Fruit fly (Drosophila melanogaster) whole organism, embryonic: Measurements from ENCODE around the gene His3.3B.

Experiments
- Ada2b ChIP-seq: fragments of 200-800 bp; sonication (Bioruptor generic); IDR thresholded peaks from 2 replicates; pipeline ENCODE4 v1.3.6; 2022; ENCODE audit warnings: missing biosample characterization, missing genetic modification characterization
- Atf6 ChIP-seq: fragments of 200-800 bp; sonication (Bioruptor generic); IDR thresholded peaks from 2 replicates; pipeline ENCODE4 v1.3.6; 2022; ENCODE audit warnings: missing biosample characterization, missing genetic modification characterization
- Awh ChIP-seq: fragments of 200-800 bp; sonication (Bioruptor generic); IDR thresholded peaks from 2 replicates; pipeline ENCODE4, ENCODE4 v1.3.6; 2022; ENCODE audit warnings: missing biosample characterization, missing genetic modification characterization
- Bgb ChIP-seq: fragments of 200-800 bp; sonication (Bioruptor generic); IDR thresholded peaks from 2 replicates; pipeline ENCODE4 v1.3.6; 2022; ENCODE audit warnings: missing biosample characterization, missing genetic modification characterization; ENCODE audit not compliant: partially characterized antibody
- BtbVII ChIP-seq: fragments of 200-800 bp; sonication (Bioruptor generic); optimal IDR thresholded peaks from 3 replicates; lab custom pipeline; 2017; ENCODE audit warnings: missing biosample characterization, mild to moderate bottlenecking, missing genetic modification characterization
- CG10366 ChIP-seq: fragments of 200-800 bp; sonication (Bioruptor generic); IDR thresholded peaks from 2 replicates; pipeline ENCODE4 v1.3.6; 2022; ENCODE audit warnings: missing biosample characterization, missing genetic modification characterization
- CG12219 ChIP-seq: fragments of 200-800 bp; sonication (Bioruptor generic); optimal IDR thresholded peaks from 3 replicates; lab custom pipeline; 2018; ENCODE audit warnings: missing biosample characterization, mild to moderate bottlenecking, missing genetic modification characterization
- CG12236 ChIP-seq: fragments of 200-800 bp; sonication (Bioruptor generic); optimal IDR thresholded peaks from 2 replicates; lab custom pipeline; 2016; ENCODE audit warnings: missing biosample characterization, missing genetic modification characterization
- CG1233 ChIP-seq: fragments of 200-800 bp; sonication (Bioruptor generic); optimal IDR thresholded peaks from 4 replicates; lab custom pipeline; 2018; ENCODE audit warnings: missing biosample characterization, mild to moderate bottlenecking, missing genetic modification characterization
- CG13775 ChIP-seq: fragments of 200-800 bp; sonication (Bioruptor generic); optimal IDR thresholded peaks from 3 replicates; lab custom pipeline; 2017; ENCODE audit warnings: missing biosample characterization, mild to moderate bottlenecking, missing genetic modification characterization
- CG15479 ChIP-seq: fragments of 200-800 bp; sonication (Bioruptor generic); optimal IDR thresholded peaks from 3 replicates; lab custom pipeline; 2019; ENCODE audit warnings: missing biosample characterization, mild to moderate bottlenecking, missing genetic modification characterization, moderate library complexity
- CG15514 ChIP-seq: fragments of 200-800 bp; sonication (Bioruptor generic); optimal IDR thresholded peaks from 3 replicates; lab custom pipeline; 2017; ENCODE audit warnings: missing biosample characterization, missing genetic modification characterization, mild to moderate bottlenecking, moderate library complexity, missing genetic modification reagents
- CG18764 ChIP-seq: fragments of 200-800 bp; sonication (Bioruptor generic); optimal IDR thresholded peaks from 3 replicates; lab custom pipeline; 2016; ENCODE audit warnings: missing biosample characterization, missing genetic modification characterization
- CG31224 ChIP-seq: fragments of 200-800 bp; sonication (Bioruptor generic); IDR thresholded peaks from 2 replicates; pipeline ENCODE4 v1.3.6; 2022; ENCODE audit warnings: missing biosample characterization, missing genetic modification characterization
- CG33557 ChIP-seq: fragments of 200-800 bp; sonication (Bioruptor generic); optimal IDR thresholded peaks from 2 replicates; lab custom pipeline; 2019; ENCODE audit warnings: missing biosample characterization, mild to moderate bottlenecking, missing genetic modification characterization, moderate library complexity
- CG4424 ChIP-seq: fragments of 200-800 bp; sonication (Bioruptor generic); optimal IDR thresholded peaks from 3 replicates; lab custom pipeline; 2016; ENCODE audit warnings: missing biosample characterization, missing genetic modification characterization
- CG4707 ChIP-seq: fragments of 200-800 bp; sonication (Bioruptor generic); optimal IDR thresholded peaks from 2 replicates; lab custom pipeline; 2018; ENCODE audit warnings: missing biosample characterization, mild to moderate bottlenecking, missing genetic modification characterization, moderate library complexity
- CG7839 ChIP-seq: fragments of 200-800 bp; sonication (Bioruptor generic); optimal IDR thresholded peaks from 3 replicates; lab custom pipeline; 2018; ENCODE audit warnings: missing biosample characterization, mild to moderate bottlenecking, missing genetic modification characterization, moderate library complexity
- CG7963 ChIP-seq: fragments of 200-800 bp; sonication (Bioruptor generic); IDR thresholded peaks from 3 replicates; pipeline ENCODE4 v1.3.6; 2022; ENCODE audit warnings: missing biosample characterization, missing genetic modification characterization; ENCODE audit not compliant: partially characterized antibody
- CHES-1-like ChIP-seq: fragments of 200-800 bp; sonication (Bioruptor generic); optimal IDR thresholded peaks from 2 replicates; lab custom pipeline; 2016; ENCODE audit warnings: missing biosample characterization, missing genetic modification characterization
- Deaf1 ChIP-seq: fragments of 200-800 bp; optimal IDR thresholded peaks from 3 replicates; lab custom pipeline; 2019; ENCODE audit warnings: missing biosample characterization, mild to moderate bottlenecking, missing genetic modification characterization, moderate library complexity
- HLH54F ChIP-seq: fragments of 200-800 bp; sonication (Bioruptor generic); optimal IDR thresholded peaks from 3 replicates; lab custom pipeline; 2016; ENCODE audit warnings: missing biosample characterization, missing genetic modification characterization
- Hand ChIP-seq: fragments of 200-800 bp; sonication (Bioruptor generic); optimal IDR thresholded peaks from 2 replicates; lab custom pipeline; 2017; ENCODE audit warnings: mild to moderate bottlenecking, missing biosample characterization, missing genetic modification reagents, missing genetic modification characterization
- Hmr ChIP-seq: fragments of 200-800 bp; sonication (Bioruptor generic); optimal IDR thresholded peaks from 3 replicates; lab custom pipeline; 2017; ENCODE audit warnings: mild to moderate bottlenecking, missing biosample characterization, missing genetic modification reagents, missing genetic modification characterization
- Hr78 ChIP-seq, 2 experiments: fragments of 200-800 bp in 1 of 2; fragments of >200 bp in 1 of 2; sonication (Bioruptor generic) in 1 of 2; optimal IDR thresholded peaks; 2 replicates each; lab custom pipeline; 2017 to 2019; ENCODE audit warnings: missing biosample characterization in 2 of 2, missing genetic modification characterization in 2 of 2, mild to moderate bottlenecking in 1 of 2, moderate library complexity in 1 of 2
- MTF-1 ChIP-seq: fragments of 200-800 bp; sonication (Bioruptor generic); optimal IDR thresholded peaks from 2 replicates; lab custom pipeline; 2018; ENCODE audit warnings: missing biosample characterization, mild to moderate bottlenecking, missing genetic modification characterization, borderline replicate concordance
- Meics ChIP-seq: fragments of 200-800 bp; sonication (Bioruptor generic); optimal IDR thresholded peaks from 2 replicates; lab custom pipeline; 2017; ENCODE audit warnings: missing biosample characterization, mild to moderate bottlenecking, missing genetic modification characterization
- NC2α ChIP-seq: fragments of 200-800 bp; sonication (Bioruptor generic); optimal IDR thresholded peaks from 2 replicates; lab custom pipeline; 2016; ENCODE audit warnings: missing biosample characterization, missing genetic modification characterization
- Six4 ChIP-seq: fragments of 200-800 bp; sonication (Bioruptor generic); optimal IDR thresholded peaks from 2 replicates; lab custom pipeline; 2016; ENCODE audit warnings: missing biosample characterization, missing genetic modification characterization
- Sox102F ChIP-seq: fragments of 200-800 bp; sonication (Bioruptor generic); optimal IDR thresholded peaks from 2 replicates; lab custom pipeline; 2018; ENCODE audit warnings: missing biosample characterization, mild to moderate bottlenecking, missing genetic modification characterization, moderate library complexity
- Xbp1 ChIP-seq: fragments of 200-800 bp; sonication (Bioruptor generic); optimal IDR thresholded peaks from 3 replicates; lab custom pipeline; 2016; ENCODE audit warnings: missing biosample characterization, mild to moderate bottlenecking, missing genetic modification characterization
- ac ChIP-seq: fragments of 200-800 bp; sonication (Bioruptor generic); optimal IDR thresholded peaks from 3 replicates; lab custom pipeline; 2017; ENCODE audit warnings: missing biosample characterization, mild to moderate bottlenecking, missing genetic modification characterization
- caup ChIP-seq: fragments of 200-800 bp; sonication (Bioruptor generic); optimal IDR thresholded peaks from 3 replicates; lab custom pipeline; 2017; ENCODE audit warnings: missing biosample characterization, mild to moderate bottlenecking, missing genetic modification characterization, moderate library complexity; ENCODE audit not compliant: severe bottlenecking
- cg ChIP-seq: fragments of 200-800 bp; sonication (Bioruptor generic); optimal IDR thresholded peaks from 3 replicates; lab custom pipeline; 2019; ENCODE audit warnings: missing biosample characterization, mild to moderate bottlenecking, missing genetic modification characterization, moderate library complexity
- ci ChIP-seq: fragments of 200-800 bp; sonication (Bioruptor generic); IDR thresholded peaks from 3 replicates; pipeline ENCODE4 v1.3.6; 2022; ENCODE audit warnings: missing biosample characterization, missing genetic modification characterization
- esg ChIP-seq: fragments of 200-800 bp; sonication (Bioruptor generic); conservative IDR thresholded peaks from 2 replicates; pipeline ENCODE4 v1.3.6; 2022; ENCODE audit warnings: missing biosample characterization, missing genetic modification characterization
- eyg ChIP-seq: fragments of 200-800 bp; sonication (Bioruptor generic); optimal IDR thresholded peaks from 3 replicates; lab custom pipeline; 2016; ENCODE audit warnings: missing biosample characterization, missing genetic modification characterization
- ftz-f1 ChIP-seq: fragments of 200-800 bp; sonication (Bioruptor generic); optimal IDR thresholded peaks from 2 replicates; lab custom pipeline; 2016; ENCODE audit warnings: missing biosample characterization, missing genetic modification characterization
- gem ChIP-seq: fragments of 200-800 bp; sonication (Bioruptor generic); optimal IDR thresholded peaks from 2 replicates; lab custom pipeline; 2019; ENCODE audit warnings: missing biosample characterization, mild to moderate bottlenecking, missing genetic modification characterization, moderate library complexity
- hb ChIP-seq: fragments of 200-800 bp; sonication (Bioruptor generic); IDR thresholded peaks from 3 replicates; pipeline ENCODE4 v1.3.6; 2022; ENCODE audit warnings: missing biosample characterization, missing genetic modification characterization; ENCODE audit not compliant: partially characterized antibody
- her ChIP-seq: fragments of 200-800 bp; sonication (Bioruptor generic); optimal IDR thresholded peaks from 2 replicates; lab custom pipeline; 2016; ENCODE audit warnings: missing biosample characterization, missing genetic modification characterization
- lab ChIP-seq: fragments of 200-800 bp; sonication (Bioruptor generic); optimal IDR thresholded peaks from 3 replicates; lab custom pipeline; 2017; ENCODE audit warnings: missing biosample characterization, missing genetic modification characterization, mild to moderate bottlenecking, moderate library complexity, missing genetic modification reagents
- lola ChIP-seq, 3 experiments: fragments of >200 bp in 2 of 3; fragments of 200-800 bp in 1 of 3; sonication (Bioruptor generic) in 1 of 3; optimal IDR thresholded peaks; 2 replicates each; lab custom pipeline; 2017 to 2019; ENCODE audit warnings: missing biosample characterization in 3 of 3, missing genetic modification characterization in 3 of 3, mild to moderate bottlenecking in 1 of 3, moderate library complexity in 1 of 3
- salm ChIP-seq: fragments of 200-800 bp; sonication (Bioruptor generic); optimal IDR thresholded peaks from 2 replicates; lab custom pipeline; 2018; ENCODE audit warnings: missing biosample characterization, mild to moderate bottlenecking, missing genetic modification characterization
- stc ChIP-seq: fragments of 200-800 bp; sonication (Bioruptor generic); IDR thresholded peaks from 2 replicates; pipeline ENCODE4 v1.3.6; 2022; ENCODE audit warnings: missing biosample characterization, missing genetic modification characterization
- tgo ChIP-seq: fragments of 200-800 bp; sonication (Bioruptor generic); IDR thresholded peaks from 3 replicates; pipeline ENCODE4 v1.3.6; 2022; ENCODE audit warnings: missing biosample characterization, missing genetic modification characterization
- tin ChIP-seq: fragments of 200-800 bp; sonication (Bioruptor generic); optimal IDR thresholded peaks from 3 replicates; lab custom pipeline; 2016; ENCODE audit warnings: missing biosample characterization, missing genetic modification characterization
- usp ChIP-seq: fragments of >200 bp; optimal IDR thresholded peaks from 2 replicates; lab custom pipeline; 2017; ENCODE audit warnings: missing biosample characterization, missing genetic modification characterization
- wor ChIP-seq: fragments of 200-800 bp; sonication (Bioruptor generic); IDR thresholded peaks from 2 replicates; pipeline ENCODE4 v1.3.6; 2022; ENCODE audit warnings: missing biosample characterization, missing genetic modification characterization

The His3.3B gene

DNA sequence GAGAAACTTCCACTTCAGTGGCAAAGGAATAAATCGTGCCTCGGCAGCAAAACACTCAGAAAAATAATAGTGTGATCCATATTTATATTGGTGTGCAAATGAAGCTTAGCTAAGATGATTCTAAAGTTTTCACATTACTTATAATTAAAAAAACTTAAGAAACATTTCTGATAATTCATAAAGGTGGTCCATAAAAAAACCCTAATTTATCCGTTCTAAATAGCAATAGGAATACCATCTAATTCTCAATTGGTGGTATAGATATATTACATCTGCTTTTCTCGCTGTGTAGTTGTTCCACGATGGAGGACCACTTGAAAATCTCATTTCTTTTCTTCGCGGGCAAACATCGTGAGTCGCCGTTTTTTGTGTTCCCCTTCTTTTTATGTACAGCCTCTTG lies 1.3 kb downstream of the His3.3B start (continued):
- TF ChIP-seq CG31224 (GFP tag; lab: Robert Waterston, UW), result peak; percentile 24; the same call in 1 of the 2 replicates
- no peak for TF ChIP-seq ac (GFP tag; lab: Kevin White, UChicago)
- TF ChIP-seq NC2α (GFP tag; lab: Kevin White, UChicago), result no peak
- TF ChIP-seq esg (GFP tag; lab: Robert Waterston, UW), result peak; percentile 38; the same call in 1 of the 2 replicates
- peak; percentile 41 for TF ChIP-seq CG12219 (GFP tag; lab: Kevin White, UChicago)
- peak; percentile 65 for TF ChIP-seq Sox102F (GFP tag; lab: Kevin White, UChicago)
- TF ChIP-seq CG10366 (GFP tag; lab: Robert Waterston, UW), result no peak; the same call in 1 of the 2 replicates
- no peak for TF ChIP-seq CG15479
- TF ChIP-seq lola (GFP tag; optimal IDR thresholded peaks at IDR 0.05; lab: Kevin White, UChicago), result peak in 1 of 3 experiments; percentile 62
- TF ChIP-seq Bgb (GFP tag; lab: Robert Waterston, UW), result no peak
- peak; percentile 24 for TF ChIP-seq Hand (GFP tag; lab: Kevin White, UChicago)
- TF ChIP-seq ftz-f1 (GFP tag; lab: Kevin White, UChicago), result no peak
- TF ChIP-seq caup (GFP tag; lab: Kevin White, UChicago), result peak; percentile 44
- no peak for TF ChIP-seq salm (tag; lab: Kevin White, UChicago)
- TF ChIP-seq her (GFP tag; lab: Kevin White, UChicago), result no peak
- peak; percentile 31 for TF ChIP-seq BtbVII (GFP tag; lab: Kevin White, UChicago)
- TF ChIP-seq Atf6, result peak; percentile 39; the same call in 1 of the 2 replicates
- TF ChIP-seq wor (GFP tag; lab: Robert Waterston, UW), result no peak
- peak; percentile 44 for TF ChIP-seq CG18764 (GFP tag; lab: Kevin White, UChicago)
- peak; percentile 56 for TF ChIP-seq Hmr (GFP tag; lab: Kevin White, UChicago)
- TF ChIP-seq hb, result no peak
- TF ChIP-seq stc (GFP tag; lab: Robert Waterston, UW), result peak; percentile 19; the same call in 1 of the 2 replicates
- peak; percentile 70 for TF ChIP-seq Meics (GFP tag; lab: Kevin White, UChicago)
- TF ChIP-seq eyg (GFP tag; lab: Kevin White, UChicago), result peak; percentile 2
- peak; percentile 25 for TF ChIP-seq Deaf1 (tag; lab: Kevin White, UChicago)
- peak; percentile 8 for TF ChIP-seq MTF-1 (GFP tag; lab: Kevin White, UChicago)
- peak; percentile 17; the same call in 1 of the 2 replicates for TF ChIP-seq Awh (GFP tag; lab: Robert Waterston, UW)
- TF ChIP-seq CG33557 (GFP tag; lab: Kevin White, UChicago), result peak; percentile 54
- peak; percentile 43 for TF ChIP-seq CG13775 (GFP tag; lab: Kevin White, UChicago)
- peak; percentile 75 for TF ChIP-seq lab (GFP tag; lab: Kevin White, UChicago)
- peak; percentile 24 for TF ChIP-seq HLH54F (GFP tag; lab: Kevin White, UChicago)
- peak; percentile 73 for TF ChIP-seq CG7839 (tag; lab: Kevin White, UChicago)
- peak; percentile 55 for TF ChIP-seq Xbp1 (GFP tag; lab: Kevin White, UChicago)
- TF ChIP-seq Six4 (GFP tag; lab: Kevin White, UChicago), result peak; percentile 38
- TF ChIP-seq CG15514 (GFP tag; lab: Kevin White, UChicago), result peak; percentile 30
- TF ChIP-seq ci (GFP tag; lab: Robert Waterston, UW), result 0 out of 3 replicates have a peak, but pooled peaks have one; percentile 12
- TF ChIP-seq CG4424 (GFP tag; lab: Kevin White, UChicago), result peak; percentile 64
- TF ChIP-seq CG1233 (GFP tag; lab: Kevin White, UChicago), result peak; percentile 40
- peak; percentile 69 for TF ChIP-seq tin
- TF ChIP-seq tgo (GFP tag; lab: Robert Waterston, UW), result peak; percentile 25; the same call in 1 of the 3 replicates
- TF ChIP-seq gem (tag; lab: Kevin White, UChicago), result peak; percentile 78
- TF ChIP-seq CG12236, result no peak
- peak; percentile 51; the same call in 1 of the 2 replicates for TF ChIP-seq Ada2b
- TF ChIP-seq CG7963 (GFP tag; lab: Robert Waterston, UW), result no peak
- TF ChIP-seq usp (GFP tag; lab: Kevin White, UChicago), result no peak
- no peak for TF ChIP-seq cg (GFP tag; lab: Kevin White, UChicago)
- peak in 1 of 2 experiments; percentile 3 for TF ChIP-seq Hr78 (GFP tag; optimal IDR thresholded peaks at IDR 0.05; lab: Kevin White, UChicago)
- TF ChIP-seq CG4707 (GFP tag; lab: Kevin White, UChicago), result no peak
- TF ChIP-seq CHES-1-like (GFP tag; lab: Kevin White, UChicago), result peak; percentile 4
